Fruit fly (Drosophila melanogaster) whole organism, pupa: ENCODE data around the gene CG4896.

Experiments used
- CG10348 ChIP-seq: fragments of 200-800 bp; sonication (Bioruptor generic); IDR thresholded peaks from 2 replicates; pipeline ENCODE4 v1.3.6; 2022; ENCODE audit warnings: missing biosample characterization, missing genetic modification characterization
- CG12605 ChIP-seq: fragments of 200-800 bp; sonication (Bioruptor generic); IDR thresholded peaks from 2 replicates; pipeline ENCODE4 v1.3.6; 2022; ENCODE audit warnings: missing biosample characterization, missing genetic modification characterization
- CG13204 ChIP-seq: fragments of 200-800 bp; sonication (Bioruptor generic); optimal IDR thresholded peaks from 2 replicates; lab custom pipeline; 2018; ENCODE audit warnings: missing biosample characterization, mild to moderate bottlenecking, missing genetic modification characterization, moderate library complexity
- CG14655 ChIP-seq: fragments of 200-800 bp; sonication (Bioruptor generic); optimal IDR thresholded peaks from 3 replicates; lab custom pipeline; 2017; ENCODE audit warnings: mild to moderate bottlenecking, missing biosample characterization, missing genetic modification reagents, missing genetic modification characterization
- CG15710 ChIP-seq: fragments of 200-800 bp; sonication (Bioruptor generic); optimal IDR thresholded peaks from 2 replicates; lab custom pipeline; 2018; ENCODE audit warnings: missing biosample characterization, mild to moderate bottlenecking, missing genetic modification characterization, moderate library complexity
- CG17806 ChIP-seq: fragments of 200-800 bp; sonication (Bioruptor generic); optimal IDR thresholded peaks from 2 replicates; lab custom pipeline; 2018; ENCODE audit warnings: missing biosample characterization, mild to moderate bottlenecking, missing genetic modification characterization, moderate library complexity
- CG32121 ChIP-seq: fragments of 200-800 bp; sonication (Bioruptor generic); IDR thresholded peaks from 2 replicates; pipeline ENCODE4 v1.3.6; 2022; ENCODE audit warnings: missing biosample characterization, missing genetic modification characterization
- CG34367 ChIP-seq: fragments of 200-800 bp; sonication (Bioruptor generic); optimal IDR thresholded peaks from 2 replicates; lab custom pipeline; 2018; ENCODE audit warnings: missing biosample characterization, mild to moderate bottlenecking, missing genetic modification characterization
- CG4496 ChIP-seq: fragments of 200-800 bp; sonication (Bioruptor generic); IDR thresholded peaks from 3 replicates; pipeline ENCODE4 v1.3.6; 2022; ENCODE audit warnings: missing biosample characterization, missing genetic modification characterization
- CG8301 ChIP-seq: fragments of 200-800 bp; sonication (Bioruptor generic); optimal IDR thresholded peaks from 2 replicates; lab custom pipeline; 2018; ENCODE audit warnings: missing biosample characterization, mild to moderate bottlenecking, missing genetic modification characterization
- CG9948 ChIP-seq: fragments of 200-800 bp; sonication (Bioruptor generic); optimal IDR thresholded peaks from 2 replicates; lab custom pipeline; 2018; ENCODE audit warnings: missing biosample characterization, mild to moderate bottlenecking, missing genetic modification characterization, moderate library complexity
- D1 ChIP-seq: fragments of 200-800 bp; sonication (Bioruptor generic); optimal IDR thresholded peaks from 2 replicates; lab custom pipeline; 2018; ENCODE audit warnings: missing biosample characterization, mild to moderate bottlenecking, missing genetic modification characterization, moderate library complexity
- EcR ChIP-seq: fragments of 200-800 bp; sonication (Bioruptor generic); optimal IDR thresholded peaks from 3 replicates; lab custom pipeline; 2019; ENCODE audit warnings: missing biosample characterization, missing genetic modification characterization, mild to moderate bottlenecking, moderate library complexity, missing genetic modification reagents
- Ets98B ChIP-seq: fragments of 200-800 bp; sonication (Bioruptor generic); IDR thresholded peaks from 2 replicates; pipeline ENCODE4 v1.3.6; 2022; ENCODE audit warnings: missing biosample characterization, missing genetic modification characterization
- Pif1A ChIP-seq: fragments of 200-800 bp; sonication (Bioruptor generic); optimal IDR thresholded peaks from 3 replicates; lab custom pipeline; 2016; ENCODE audit warnings: missing biosample characterization, missing genetic modification characterization
- Pif1B ChIP-seq: fragments of 200-800 bp; sonication (Bioruptor generic); optimal IDR thresholded peaks from 3 replicates; lab custom pipeline; 2016; ENCODE audit warnings: missing biosample characterization, missing genetic modification characterization
- Snoo ChIP-seq: fragments of 200-800 bp; sonication (Bioruptor generic); optimal IDR thresholded peaks from 3 replicates; lab custom pipeline; 2017; ENCODE audit warnings: missing biosample characterization, mild to moderate bottlenecking, missing genetic modification characterization, inconsistent platforms
- fd96Ca ChIP-seq: fragments of 200-800 bp; sonication (Bioruptor generic); IDR thresholded peaks from 3 replicates; pipeline ENCODE4 v1.3.6; 2022; ENCODE audit warnings: missing biosample characterization, missing genetic modification characterization
- gl ChIP-seq: fragments of 200-800 bp; sonication (Bioruptor generic); optimal IDR thresholded peaks from 2 replicates; lab custom pipeline; 2018; ENCODE audit warnings: missing biosample characterization, mild to moderate bottlenecking, missing genetic modification characterization
- rn ChIP-seq: fragments of 200-800 bp; sonication (Bioruptor generic); IDR thresholded peaks from 2 replicates; pipeline ENCODE4 v1.3.6; 2022; ENCODE audit warnings: missing biosample characterization, missing genetic modification characterization

The CG4896 gene

dm6 chr2L:1218475-1218874, 41.0 kb downstream of the CG4896 start:
- TF ChIP-seq gl (tag; lab: Kevin White, UChicago) (no peak), D1 (tag; lab: Kevin White, UChicago) (no peak), fd96Ca (GFP tag; lab: Robert Waterston, UW) (no peak), CG12605 (GFP tag; lab: Robert Waterston, UW) (no peak), CG9948 (tag; lab: Kevin White, UChicago) (no peak), CG13204 (GFP tag; lab: Kevin White, UChicago) (no peak), CG14655 (GFP tag; lab: Kevin White, UChicago) (no peak), CG8301 (tag; lab: Kevin White, UChicago) (no peak), CG4496 (GFP tag; lab: Robert Waterston, UW) (no peak), Pif1A (GFP tag; lab: Kevin White, UChicago) (no peak), Snoo (tag; lab: Kevin White, UChicago) (no peak), CG15710 (no peak), Ets98B (GFP tag; lab: Robert Waterston, UW) (no peak), EcR (no peak), CG17806 (tag; lab: Kevin White, UChicago) (no peak), CG32121 (no peak), rn (no peak)

- TF ChIP-seq CG15710 = no peak
- TF ChIP-seq CG32121 = no peak
- no peak for TF ChIP-seq CG9948 (tag; lab: Kevin White, UChicago)
- no peak for TF ChIP-seq CG10348
- TF ChIP-seq Pif1A (GFP tag; lab: Kevin White, UChicago) = no peak
- TF ChIP-seq Snoo (tag; lab: Kevin White, UChicago) = no peak
- no peak for TF ChIP-seq Pif1B (GFP tag; lab: Kevin White, UChicago)
- TF ChIP-seq gl (tag; lab: Kevin White, UChicago) = no peak
- no peak for TF ChIP-seq CG4496 (GFP tag; lab: Robert Waterston, UW)
- no peak for TF ChIP-seq CG17806 (tag; lab: Kevin White, UChicago)
- no peak for TF ChIP-seq CG13204 (GFP tag; lab: Kevin White, UChicago)
- TF ChIP-seq CG12605 (GFP tag; lab: Robert Waterston, UW) = no peak
- TF ChIP-seq, all 21 proteins: peak for 0
Measured at dm6 chr2L:1218993-1219392, 41.5 kb downstream of the CG4896 start, which contains the start of gene CG42329. TSS of gene CG42329 (plus strand) at chr2L:1219293.

DNA sequence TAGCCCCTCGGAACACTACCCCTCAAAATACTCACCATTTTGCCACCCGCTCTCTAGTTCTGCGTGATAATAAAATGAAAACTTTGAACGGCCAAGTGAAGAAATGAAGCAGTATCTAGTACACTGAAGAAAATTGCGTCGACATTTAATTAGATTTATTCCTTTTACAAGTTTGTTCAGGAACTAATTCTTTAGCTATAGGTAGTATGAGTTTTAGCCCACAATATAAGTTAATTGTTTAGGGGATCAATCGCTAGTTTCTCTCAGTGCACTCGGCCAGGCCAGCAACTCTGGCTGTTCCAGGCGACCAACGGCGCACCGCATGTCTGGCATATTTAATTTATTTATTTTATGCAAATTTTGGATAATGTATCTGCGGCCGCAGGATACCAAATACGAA, 53.2 kb downstream of the CG4896 start:
- TF ChIP-seq Snoo (tag; lab: Kevin White, UChicago) = no peak
- no peak for TF ChIP-seq CG34367 (tag; lab: Kevin White, UChicago)
- TF ChIP-seq Pif1A (GFP tag; lab: Kevin White, UChicago) = no peak
- no peak for TF ChIP-seq D1 (tag; lab: Kevin White, UChicago)
